Fruit fly (Drosophila melanogaster): Measurements from ENCODE around the gene CG14435.
A peak's percentile ranks its signal among the peaks of the same experiment; 100 is the strongest.

The CG14435 gene

DNA sequence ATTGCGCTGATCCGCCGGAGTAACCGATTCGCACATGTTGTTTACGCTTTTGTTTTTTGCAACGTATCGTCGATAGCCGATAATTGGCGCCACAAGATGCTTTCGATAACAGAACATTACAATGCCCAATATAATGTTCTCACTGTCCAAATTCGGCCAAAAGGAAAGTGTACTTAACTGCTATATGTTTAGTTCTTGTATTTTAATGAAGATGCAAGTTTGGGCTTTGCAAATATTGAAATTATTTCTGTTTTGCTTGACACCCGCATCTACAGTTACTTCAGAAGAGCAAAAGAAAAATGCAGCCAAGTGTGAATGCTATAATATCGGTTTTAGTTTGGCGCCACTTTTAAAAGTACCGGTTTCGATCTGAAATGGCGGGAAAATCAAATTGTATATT is 8.9 kb upstream of the CG14435 start (continued):
- TF ChIP-seq CG5180 (GFP tag; optimal IDR thresholded peaks at IDR 0.05) (peak; percentile 58), Elba2 (GFP tag; optimal IDR thresholded peaks at IDR 0.05) (no peak), CG11247 (GFP tag; IDR thresholded peaks at IDR 0.05) (peak; percentile 90), D19A (tag; optimal IDR thresholded peaks at IDR 0.05) (peak; percentile 84), CG2202 (tag; optimal IDR thresholded peaks at IDR 0.05) (peak; percentile 71), CG17568 (GFP tag; optimal IDR thresholded peaks at IDR 0.05) (no peak), CG10267 (tag; optimal IDR thresholded peaks at IDR 0.05) (peak; percentile 84), sc (optimal IDR thresholded peaks at IDR 0.05) (no peak), sc (GFP tag; optimal IDR thresholded peaks at IDR 0.05) (peak; percentile 71), Dfd (GFP tag; optimal IDR thresholded peaks at IDR 0.05) (peak in 1 of 2 experiments; percentile 48), MTF-1 (GFP tag; optimal IDR thresholded peaks at IDR 0.05; ENCODE audit: borderline replicate concordance) (peak; percentile 76), nerfin-2 (GFP tag; IDR thresholded peaks at IDR 0.05; ENCODE audit: partially characterized antibody) (no peak), Dip3 (GFP tag; optimal IDR thresholded peaks at IDR 0.05) (peak; percentile 93), CG3995 (GFP tag; optimal IDR thresholded peaks at IDR 0.05) (peak; percentile 73), CG2678 (tag; optimal IDR thresholded peaks at IDR 0.05) (peak; percentile 95), CG10321 (GFP tag; IDR thresholded peaks at IDR 0.05) (peak; percentile 53; the same call in 1 of the 2 replicates), Dp (GFP tag; optimal IDR thresholded peaks at IDR 0.05) (peak; percentile 93), eve (GFP tag; optimal IDR thresholded peaks at IDR 0.05) (no peak), phol (tag; optimal IDR thresholded peaks at IDR 0.05) (peak; percentile 93), odd (GFP tag; optimal IDR thresholded peaks at IDR 0.05) (peak; percentile 75), Dref (GFP tag; IDR thresholded peaks at IDR 0.05) (peak; percentile 70), pita (GFP tag; optimal IDR thresholded peaks at IDR 0.05) (no peak), pho (GFP tag; optimal IDR thresholded peaks at IDR 0.05) (peak; percentile 85), hb (GFP tag; IDR thresholded peaks at IDR 0.05; ENCODE audit: partially characterized antibody) (no peak), Myb (GFP tag; optimal IDR thresholded peaks at IDR 0.05) (peak; percentile 84), gcm2 (GFP tag; optimal IDR thresholded peaks at IDR 0.05) (peak; percentile 72), CG8359 (GFP tag; optimal IDR thresholded peaks at IDR 0.05; ENCODE audit: borderline replicate concordance) (peak; percentile 64), CG9817 (tag; optimal IDR thresholded peaks at IDR 0.05) (peak; percentile 95), CG4424 (GFP tag; optimal IDR thresholded peaks at IDR 0.05) (peak; percentile 90), CG32532 (GFP tag; IDR thresholded peaks at IDR 0.05) (peak; percentile 89), CG8388 (GFP tag; optimal IDR thresholded peaks at IDR 0.05) (peak; percentile 83), tio (GFP tag; optimal IDR thresholded peaks at IDR 0.05) (peak; percentile 88), Abd-B (GFP tag; optimal IDR thresholded peaks at IDR 0.05) (peak; percentile 92), CG18764 (GFP tag; optimal IDR thresholded peaks at IDR 0.05) (peak; percentile 84), CG16863 (GFP tag; optimal IDR thresholded peaks at IDR 0.05) (peak; percentile 87), sug (tag; optimal IDR thresholded peaks at IDR 0.05) (peak; percentile 94), twi (tag; optimal IDR thresholded peaks at IDR 0.05) (peak; percentile 79), CG14965 (GFP tag; optimal IDR thresholded peaks at IDR 0.05; ENCODE audit: borderline replicate concordance) (peak; percentile 71), grau (tag; optimal IDR thresholded peaks at IDR 0.05) (peak; percentile 93), CG3065 (GFP tag; optimal IDR thresholded peaks at IDR 0.05) (peak; percentile 62), tgo (GFP tag; IDR thresholded peaks at IDR 0.05) (peak; percentile 81), chif (GFP tag; optimal IDR thresholded peaks at IDR 0.05) (peak; percentile 85 to 90), cad (GFP tag; optimal IDR thresholded peaks at IDR 0.05) (no peak), CG33213 (GFP tag; optimal IDR thresholded peaks at IDR 0.05) (peak; percentile 93), Xbp1 (GFP tag; optimal IDR thresholded peaks at IDR 0.05) (peak; percentile 92), crp (GFP tag; optimal IDR thresholded peaks at IDR 0.05) (peak in 1 of 2 experiments; percentile 49), gsb-n (tag; optimal IDR thresholded peaks at IDR 0.05) (peak; percentile 71), prd (optimal IDR thresholded peaks at IDR 0.05) (no peak), prd (GFP tag; IDR thresholded peaks at IDR 0.05) (peak; percentile 88), CG10366 (GFP tag; IDR thresholded peaks at IDR 0.05) (peak; percentile 77), CG8089 (GFP tag; optimal IDR thresholded peaks at IDR 0.05) (peak; percentile 87)

Data from whole organism, embryonic.